Worm (Caenorhabditis elegans) whole organism, young adult: ENCODE results near the gene rde-4.

Experiments
- F10E7.11 ChIP-seq: sonication (generic microtip); optimal IDR thresholded peaks from 2 replicates; lab custom pipeline; 2017; ENCODE audit warnings: mild to moderate bottlenecking, missing genetic modification characterization, moderate library complexity, missing compliant biosample characterization
- Y95B8A.8 ChIP-seq: fragments of 200-800 bp; sonication (Bioruptor generic); IDR thresholded peaks from 2 replicates; pipeline ENCODE4 v1.3.6; 2022; ENCODE audit warnings: missing genetic modification reagents, missing genetic modification characterization, missing compliant biosample characterization
- ZK185.1 ChIP-seq: sonication (generic microtip); optimal IDR thresholded peaks from 2 replicates; lab custom pipeline; 2016; ENCODE audit warnings: mild to moderate bottlenecking, missing genetic modification characterization, missing compliant biosample characterization; ENCODE audit not compliant: poor library complexity, severe bottlenecking
- akir-1 ChIP-seq: fragments of 200-800 bp; sonication (Bioruptor generic); optimal IDR thresholded peaks from 2 replicates; lab custom pipeline; 2018; ENCODE audit warnings: mild to moderate bottlenecking, missing genetic modification characterization, moderate library complexity, missing compliant biosample characterization
- ceh-27 ChIP-seq: fragments of 200-800 bp; sonication (Bioruptor generic); optimal IDR thresholded peaks from 2 replicates; lab custom pipeline; 2018; ENCODE audit warnings: mild to moderate bottlenecking, missing genetic modification characterization, moderate library complexity, missing compliant biosample characterization
- ets-4 ChIP-seq: fragments of 200-800 bp; sonication (Bioruptor generic); optimal IDR thresholded peaks from 2 replicates; lab custom pipeline; 2018; ENCODE audit warnings: mild to moderate bottlenecking, missing genetic modification characterization, missing compliant biosample characterization
- gei-17 ChIP-seq: fragments of 200-800 bp; sonication (Bioruptor generic); optimal IDR thresholded peaks from 2 replicates; lab custom pipeline; 2018; ENCODE audit warnings: mild to moderate bottlenecking, missing genetic modification characterization, missing compliant biosample characterization
- let-526 ChIP-seq: fragments of 200-800 bp; sonication (Bioruptor generic); IDR thresholded peaks from 2 replicates; pipeline ENCODE4 v1.3.6; 2022; ENCODE audit warnings: missing genetic modification reagents, missing genetic modification characterization, missing compliant biosample characterization
- madf-3 ChIP-seq: fragments of 200-800 bp; sonication (Bioruptor generic); IDR thresholded peaks from 2 replicates; pipeline ENCODE4 v1.3.6; 2022; ENCODE audit warnings: missing genetic modification reagents, missing genetic modification characterization, missing compliant biosample characterization
- nhr-179 ChIP-seq: sonication (generic microtip); optimal IDR thresholded peaks from 2 replicates; lab custom pipeline; 2016; ENCODE audit warnings: mild to moderate bottlenecking, missing genetic modification characterization, missing compliant biosample characterization
- rpc-1 ChIP-seq, 2 experiments: fragments of 150-350 bp in 1 of 2; sonication (generic microtip) in 1 of 2; optimal IDR thresholded peaks; 2 replicates each; lab custom pipeline; 2014 to 2018; ENCODE audit warnings: missing biosample characterization in 1 of 2, missing genetic modification characterization in 1 of 2, missing genetic modification reagents in 1 of 2, missing genotype in 1 of 2
- snpc-3.4 ChIP-seq: sonication (generic microtip); optimal IDR thresholded peaks from 2 replicates; lab custom pipeline; 2017; ENCODE audit warnings: missing genetic modification characterization, mild to moderate bottlenecking, missing compliant biosample characterization, antibody characterized with exemption, moderate library complexity, missing genotype, missing genetic modification reagents
- tbp1 ChIP-seq: fragments of 200-800 bp; sonication (Bioruptor generic); optimal IDR thresholded peaks from 2 replicates; lab custom pipeline; 2018; ENCODE audit warnings: mild to moderate bottlenecking, missing genetic modification characterization, missing compliant biosample characterization
- ztf-6 ChIP-seq: fragments of 200-800 bp; sonication (Bioruptor generic); IDR thresholded peaks from 2 replicates; pipeline ENCODE4 v1.3.6; 2022; ENCODE audit warnings: missing genetic modification reagents, missing genetic modification characterization, missing compliant biosample characterization

The rde-4 gene

DNA sequence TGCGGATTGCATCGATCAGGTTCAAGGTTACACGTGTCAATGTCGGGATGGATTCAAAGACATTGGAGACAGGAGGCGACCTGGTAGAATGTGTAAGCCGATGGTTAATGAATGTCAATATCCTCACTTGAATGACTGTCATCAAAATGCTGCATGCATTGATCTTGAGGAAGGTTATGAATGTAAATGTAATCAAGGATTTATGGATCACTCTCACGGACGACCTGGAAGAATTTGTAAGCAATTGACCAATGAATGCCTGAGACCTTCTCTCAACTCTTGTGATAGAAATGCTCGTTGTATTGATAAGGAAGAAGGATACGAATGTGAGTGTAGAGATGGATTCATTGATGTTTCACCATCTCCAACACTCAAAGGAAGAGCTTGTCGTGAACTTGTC, 40.4 kb downstream of the rde-4 start:
- TF ChIP-seq madf-3 (GFP tag; lab: Robert Waterston, UW) = no peak
- no peak for TF ChIP-seq rpc-1 (optimal IDR thresholded peaks at IDR 0.05; lab: Kevin White, UChicago)
- no peak for TF ChIP-seq rpc-1 (tag; optimal IDR thresholded peaks at IDR 0.05; lab: Kevin White, UChicago)
- TF ChIP-seq snpc-3.4 (tag; lab: Kevin White, UChicago) = no peak
- no peak for TF ChIP-seq ztf-6

DNA sequence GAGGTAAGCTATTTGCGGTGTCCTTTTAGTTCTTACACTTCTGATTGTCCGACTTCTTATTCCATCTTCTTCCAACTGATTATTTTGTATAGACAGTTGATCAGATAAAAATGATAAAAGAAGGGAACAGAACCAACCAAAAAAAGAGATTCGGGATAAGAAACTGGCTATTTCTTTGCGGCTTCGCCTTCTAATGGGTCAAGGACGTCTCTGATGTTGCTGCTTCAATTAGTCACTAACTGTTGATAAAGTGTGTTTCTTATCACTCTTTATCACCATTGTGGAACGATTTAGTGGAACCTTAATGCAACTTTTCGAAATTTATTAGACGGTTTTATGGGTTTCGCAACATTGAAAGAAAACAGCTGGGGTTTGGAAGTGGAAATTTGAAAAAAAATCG, 48.2 kb downstream of the rde-4 start:
- TF ChIP-seq ets-4 (no peak), akir-1 (no peak), let-526 (no peak), F10E7.11 (tag; lab: Kevin White, UChicago) (no peak), nhr-179 (no peak), gei-17 (no peak), Y95B8A.8 (GFP tag; lab: Robert Waterston, UW) (no peak), tbp1 (GFP tag; lab: Kevin White, UChicago) (no peak), ZK185.1 (tag; lab: Kevin White, UChicago) (no peak), ceh-27 (GFP tag; lab: Kevin White, UChicago) (no peak)
